Worm (Caenorhabditis elegans): ENCODE results near the gene gem-4.

The gem-4 gene

DNA sequence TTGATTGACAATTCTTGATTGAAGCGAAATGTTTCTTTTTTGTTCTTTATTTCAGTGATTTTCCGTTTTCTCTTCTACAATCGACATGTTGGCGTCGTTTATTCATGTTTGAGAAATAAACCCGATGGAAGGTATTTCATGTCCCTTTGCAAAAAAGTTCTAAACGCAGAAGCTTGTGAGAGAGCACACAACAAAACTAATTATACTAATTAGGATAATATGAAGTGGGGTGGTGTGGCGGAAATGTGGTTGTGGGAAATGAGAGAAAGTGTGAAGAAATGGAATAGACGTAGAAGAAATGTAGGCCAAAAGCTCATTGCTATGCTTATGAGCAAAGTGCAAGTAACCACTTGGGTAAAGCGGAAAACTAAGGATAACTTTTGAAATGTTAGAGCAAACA, 37.4 kb downstream of the gem-4 start:
- TF ChIP-seq unc-62 (GFP tag; optimal IDR thresholded peaks at IDR 0.05): no peak

DNA sequence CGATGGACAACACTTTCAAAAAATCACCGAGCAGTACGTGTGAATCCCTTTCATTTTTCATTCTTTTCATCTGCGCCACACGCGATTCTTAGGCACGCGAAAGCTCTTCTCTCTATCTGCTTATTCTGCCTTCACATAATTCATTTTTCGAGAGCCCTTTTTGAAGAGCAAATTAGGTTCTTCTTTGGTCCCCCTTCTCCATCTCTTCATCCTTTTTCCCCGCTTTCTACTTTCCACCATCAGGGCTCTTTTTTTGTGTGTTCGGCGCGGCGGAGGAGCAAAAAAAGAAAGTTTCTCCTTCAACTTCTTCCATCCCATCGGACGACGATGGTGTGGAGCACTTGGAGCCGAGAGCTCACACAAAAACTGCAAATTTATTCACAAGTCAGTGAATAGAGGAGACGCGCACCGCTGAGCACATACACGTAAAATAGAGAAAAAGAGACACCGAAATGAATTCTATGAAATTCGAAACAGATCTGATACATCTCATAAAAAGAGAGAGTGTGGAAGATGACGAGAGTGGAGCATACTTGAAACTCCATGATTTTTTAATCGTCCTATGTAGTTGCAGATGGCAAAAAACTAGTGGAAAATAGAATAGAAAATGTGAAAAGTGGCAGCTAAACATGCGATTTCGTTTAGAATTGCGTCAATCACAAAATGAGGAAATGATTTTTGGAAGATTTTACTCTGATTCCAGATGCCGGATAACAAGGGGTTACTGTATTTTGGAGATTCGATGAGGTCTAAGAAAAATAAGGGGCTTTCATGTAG, 39.8 kb downstream of the gem-4 start:
- TF ChIP-seq unc-62 (GFP tag; optimal IDR thresholded peaks at IDR 0.05): no peak

DNA sequence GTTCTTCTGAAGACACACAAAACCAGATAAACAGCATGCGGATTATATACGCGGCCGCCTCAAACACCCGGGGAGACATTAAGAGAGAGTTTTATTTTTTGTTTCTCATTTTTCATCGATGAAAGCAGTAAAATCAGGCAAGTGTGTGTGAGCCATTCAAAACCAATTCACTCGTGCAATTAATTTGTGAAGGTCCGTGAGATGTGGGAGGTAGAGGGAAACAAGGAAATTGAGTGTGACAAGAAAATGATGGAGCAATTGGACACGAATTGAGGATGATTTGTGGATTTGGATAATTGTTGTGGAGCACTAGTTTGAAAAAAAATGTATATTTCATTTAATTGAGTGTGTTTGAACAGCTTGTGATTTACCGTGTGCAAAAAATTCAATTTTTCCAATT, 42.4 kb downstream of the gem-4 start:
- TF ChIP-seq unc-62 (GFP tag; optimal IDR thresholded peaks at IDR 0.05): no peak

DNA sequence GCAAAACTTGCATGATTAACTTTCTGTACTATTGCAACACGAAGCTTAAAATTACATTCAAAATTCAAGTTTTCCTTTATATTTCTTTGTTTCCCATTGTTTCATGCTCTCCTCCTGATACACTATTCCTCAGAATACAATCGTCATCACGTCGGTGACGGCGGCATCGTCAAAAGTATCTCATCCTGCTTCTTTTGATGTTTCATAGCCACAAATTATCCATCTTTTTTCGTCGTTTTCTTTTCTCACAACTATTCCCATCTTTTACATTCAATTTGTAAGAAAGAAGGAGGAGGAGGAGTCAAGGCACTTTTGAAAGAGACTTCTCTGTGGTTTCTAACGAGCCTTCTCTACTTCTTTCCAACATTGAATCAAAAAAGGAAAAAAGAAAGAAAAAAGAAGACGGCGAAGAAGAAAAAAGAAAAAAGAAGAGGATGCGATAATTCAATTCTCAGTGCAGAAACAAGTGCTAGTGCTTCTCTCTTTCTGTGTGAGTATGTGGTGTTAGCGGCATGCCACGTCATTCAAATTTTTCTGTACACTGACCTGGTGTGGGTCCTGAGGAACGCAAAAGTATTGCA, 43.0 kb downstream of the gem-4 start:
- no peak for TF ChIP-seq unc-62 (GFP tag; optimal IDR thresholded peaks at IDR 0.05)

DNA sequence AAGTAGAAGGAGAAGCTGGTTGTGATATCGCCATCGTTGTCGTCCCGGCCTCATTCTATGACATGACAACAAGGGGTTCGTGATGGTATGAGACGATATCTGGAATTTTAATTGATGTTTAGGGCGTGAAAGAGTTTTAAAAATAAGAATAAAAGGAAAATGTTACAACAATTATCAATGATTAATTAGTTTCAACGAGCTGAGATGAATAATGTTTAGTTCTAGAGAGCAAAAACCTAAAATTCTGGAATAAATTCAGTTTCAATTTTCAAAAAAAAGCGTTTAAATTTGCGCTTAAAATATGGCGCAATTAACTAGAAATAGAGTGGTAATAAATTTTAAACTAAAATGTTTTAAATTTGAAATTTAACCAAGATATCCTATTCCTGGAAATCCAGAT, 47.1 kb downstream of the gem-4 start, which contains the start of gene H01G02.3:
TSS of gene H01G02.3 (minus strand) at position 101 of the 400 bp plus-strand sequence.
- TF ChIP-seq unc-62 (GFP tag; optimal IDR thresholded peaks at IDR 0.05): no peak

DNA sequence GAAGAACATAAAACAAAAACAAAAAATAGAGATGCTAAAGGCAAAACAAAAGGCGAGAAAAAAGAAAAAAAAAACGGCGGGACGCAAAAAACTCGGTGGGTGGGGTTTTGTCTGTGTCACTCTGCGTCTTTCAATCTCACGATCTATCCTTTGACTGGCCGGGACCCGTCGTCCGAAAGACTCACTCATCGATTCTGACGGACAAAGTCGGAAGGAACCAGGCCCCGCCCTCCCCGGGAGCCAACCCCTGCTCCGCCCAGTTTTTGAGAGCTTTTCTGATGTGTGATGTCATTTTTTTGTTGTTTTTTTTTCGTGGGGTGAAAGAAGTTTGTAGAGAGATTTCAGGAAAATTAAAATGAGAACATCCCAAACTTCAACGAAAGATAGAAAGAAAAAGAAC, 47.7 kb downstream of the gem-4 start:
- TF ChIP-seq unc-62 (GFP tag; optimal IDR thresholded peaks at IDR 0.05): no peak

DNA sequence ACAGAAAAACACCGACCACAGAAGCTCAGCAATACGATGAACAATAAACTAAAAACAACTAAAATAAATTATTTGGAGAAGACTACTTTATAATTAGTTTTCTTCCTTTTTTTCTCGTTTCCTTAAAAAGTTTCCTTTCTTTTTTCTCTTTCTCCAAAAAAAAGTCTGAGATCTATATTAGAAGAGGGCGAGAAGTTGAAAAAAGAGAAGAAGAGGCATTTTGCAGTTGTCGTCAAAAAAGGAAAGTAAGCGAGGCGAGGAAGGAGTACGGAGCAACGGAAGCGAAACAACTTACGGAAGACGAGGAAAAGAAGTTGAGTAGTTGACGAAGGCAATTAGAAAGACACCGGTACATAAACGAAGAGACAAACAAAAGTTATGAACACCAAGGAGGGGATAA, 50.5 kb downstream of the gem-4 start:
- TF ChIP-seq unc-62 (GFP tag; optimal IDR thresholded peaks at IDR 0.05): no peak

DNA sequence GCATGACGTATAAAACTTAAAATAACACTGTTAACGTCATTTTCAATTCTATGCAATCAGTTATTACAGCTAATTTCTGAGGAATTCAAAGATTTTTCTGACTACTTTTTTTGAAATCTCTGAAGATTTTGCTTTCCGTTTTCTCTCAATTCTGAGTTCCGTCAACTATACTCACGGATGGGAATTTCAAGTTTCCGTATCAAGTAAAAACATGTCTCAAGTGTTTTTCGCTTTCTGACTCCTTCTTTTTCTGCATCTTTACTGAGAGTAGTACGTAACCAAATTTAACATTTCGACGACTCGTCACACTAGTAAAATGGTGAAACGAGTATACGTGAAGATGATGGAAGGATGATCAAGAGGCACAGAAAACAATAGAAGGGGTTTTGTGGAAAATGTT, 51.4 kb downstream of the gem-4 start:
- TF ChIP-seq unc-62 (GFP tag; optimal IDR thresholded peaks at IDR 0.05): no peak
